Worm (Caenorhabditis elegans): Measurements from ENCODE around the gene R53.4.

The R53.4 gene

DNA sequence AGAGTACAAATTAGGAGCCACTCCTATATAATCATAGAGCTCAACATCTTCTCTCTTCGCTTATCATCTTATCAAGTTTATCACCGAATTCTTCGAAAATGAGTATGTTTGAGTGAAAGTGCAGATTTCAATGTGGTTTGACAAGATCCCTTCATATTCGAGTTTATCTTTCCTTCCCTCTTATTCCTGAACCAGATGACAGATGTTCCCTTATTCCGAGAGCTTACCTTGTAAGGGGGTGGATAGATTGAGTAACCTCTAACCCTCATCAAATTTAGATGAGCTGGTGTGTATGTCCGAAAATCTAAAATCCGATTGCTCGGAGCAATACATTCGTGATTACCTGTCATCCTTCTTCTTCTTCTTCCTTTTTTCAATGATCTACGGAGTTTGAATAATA lies 19.2 kb downstream of the R53.4 start:
- no peak for TF ChIP-seq ekl-4 (GFP tag; IDR thresholded peaks at IDR 0.05)
- no peak for TF ChIP-seq ama-1 (optimal IDR thresholded peaks at IDR 0.05)
- no peak for TF ChIP-seq ama-1 (GFP tag; optimal IDR thresholded peaks at IDR 0.05)
- no peak for TF ChIP-seq rcor-1 (GFP tag; IDR thresholded peaks at IDR 0.05)
- no peak for TF ChIP-seq cebp-1 (GFP tag; IDR thresholded peaks at IDR 0.05)
- TF ChIP-seq cebp-1 (tag; optimal IDR thresholded peaks at IDR 0.05): no peak
- TF ChIP-seq athp-1 (tag; optimal IDR thresholded peaks at IDR 0.05): no peak
- no peak for TF ChIP-seq Y53G8AR.9 (GFP tag; conservative IDR thresholded peaks at IDR 0.05)
- no peak for TF ChIP-seq F49E8.2 (tag; optimal IDR thresholded peaks at IDR 0.05; ENCODE audit: insufficient read depth)
- TF ChIP-seq F10E7.11 (tag; optimal IDR thresholded peaks at IDR 0.05): no peak
- TF ChIP-seq madf-6 (GFP tag; IDR thresholded peaks at IDR 0.05): no peak
- TF ChIP-seq dox-1 (GFP tag; IDR thresholded peaks at IDR 0.05): no peak
- no peak for TF ChIP-seq ztf-3 (GFP tag; optimal IDR thresholded peaks at IDR 0.05)
- no peak for TF ChIP-seq lsy-27 (tag; optimal IDR thresholded peaks at IDR 0.05; ENCODE audit: borderline replicate concordance, insufficient read depth)
- no peak for TF ChIP-seq die-1 (tag; optimal IDR thresholded peaks at IDR 0.05)

- TF ChIP-seq D2030.7 (GFP tag; IDR thresholded peaks at IDR 0.05): no peak
- no peak for TF ChIP-seq zfh-2 (GFP tag; conservative IDR thresholded peaks at IDR 0.05)
- TF ChIP-seq Y53G8AR.9 (GFP tag; conservative IDR thresholded peaks at IDR 0.05): no peak
- no peak for TF ChIP-seq ztf-26 (tag; optimal IDR thresholded peaks at IDR 0.05)
- TF ChIP-seq unc-62 (GFP tag; optimal IDR thresholded peaks at IDR 0.05): no peak
- TF ChIP-seq egrh-3 (GFP tag; IDR thresholded peaks at IDR 0.05): no peak
- TF ChIP-seq repo-1 (tag; optimal IDR thresholded peaks at IDR 0.05): no peak
- TF ChIP-seq aptf-2 (GFP tag; conservative IDR thresholded peaks at IDR 0.05): no peak
- peak; percentile 25 for TF ChIP-seq snpc-3.4 (tag; optimal IDR thresholded peaks at IDR 0.05)
- TF ChIP-seq let-607 (tag; optimal IDR thresholded peaks at IDR 0.05): no peak
- TF ChIP-seq dpl-1 (GFP tag; optimal IDR thresholded peaks at IDR 0.05): no peak
- TF ChIP-seq F33H1.4 (GFP tag; IDR thresholded peaks at IDR 0.05): 0 out of 2 replicates have a peak, but pooled peaks have one; percentile 10
- TF ChIP-seq mel-28 (tag; optimal IDR thresholded peaks at IDR 0.05; ENCODE audit: borderline replicate concordance): no peak
- TF ChIP-seq xnd-1 (tag; optimal IDR thresholded peaks at IDR 0.05): no peak
- no peak for TF ChIP-seq atf-7 (tag; optimal IDR thresholded peaks at IDR 0.05)
- TF ChIP-seq chd-7 (tag; optimal IDR thresholded peaks at IDR 0.05): peak; percentile 21
- TF ChIP-seq Y79H2A.3 (GFP tag; conservative IDR thresholded peaks at IDR 0.05): no peak
- TF ChIP-seq ceh-91 (GFP tag; IDR thresholded peaks at IDR 0.05): no peak
- no peak for TF ChIP-seq lir-1 (GFP tag; conservative IDR thresholded peaks at IDR 0.05)
- no peak for TF ChIP-seq nfya-1 (tag; optimal IDR thresholded peaks at IDR 0.05; ENCODE audit: borderline replicate concordance, insufficient read depth)
- no peak for TF ChIP-seq hlh-26 (GFP tag; conservative IDR thresholded peaks at IDR 0.05)
- no peak for TF ChIP-seq efl-1 (GFP tag; optimal IDR thresholded peaks at IDR 0.05)
- no peak for TF ChIP-seq madf-6 (GFP tag; IDR thresholded peaks at IDR 0.05)
- TF ChIP-seq ceh-27 (GFP tag; optimal IDR thresholded peaks at IDR 0.05): no peak
Observed at ce11 chrII:9943837-9944236, 24.0 kb downstream of the R53.4 start, which contains the start of gene flad-1. Gene flad-1, plus strand, starts transcription at chrII:9944137.

DNA sequence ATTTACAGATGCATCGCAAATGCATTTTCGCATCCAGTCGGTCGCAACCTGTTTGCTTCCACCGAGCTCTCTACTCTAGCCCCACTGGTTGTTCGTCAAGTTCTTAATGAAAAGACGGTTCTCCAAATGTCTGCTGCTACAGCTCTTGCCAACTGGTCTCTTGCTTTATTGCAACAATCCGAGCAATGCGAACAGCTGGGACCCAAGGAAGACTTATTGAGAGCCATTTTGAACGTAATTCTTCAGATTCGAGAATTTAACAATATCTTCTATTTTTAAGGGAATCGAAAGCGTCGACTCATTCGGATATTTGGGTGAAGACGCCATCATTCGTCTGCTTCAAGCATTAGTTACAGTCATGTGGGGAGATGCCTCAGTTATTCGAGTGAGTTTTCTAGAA lies 24.6 kb downstream of the R53.4 start:
- TF ChIP-seq atf-7 (tag; optimal IDR thresholded peaks at IDR 0.05) (no peak), fkh-3 (tag; optimal IDR thresholded peaks at IDR 0.05) (no peak), F33H1.4 (GFP tag; IDR thresholded peaks at IDR 0.05) (no peak), attf-6 (GFP tag; IDR thresholded peaks at IDR 0.05) (no peak), dpff-1 (tag; optimal IDR thresholded peaks at IDR 0.05) (no peak), D2030.7 (GFP tag; IDR thresholded peaks at IDR 0.05) (no peak)

Data from whole organism, young adult.